Worm (Caenorhabditis elegans) whole organism, young adult: ENCODE results near the gene C50H2.13.

Experiments used
- F33H1.4 ChIP-seq: fragments of 200-800 bp; sonication (Bioruptor generic); IDR thresholded peaks from 2 replicates; pipeline ENCODE4 v1.3.6; 2022; ENCODE audit warnings: missing genetic modification reagents, missing genetic modification characterization, missing compliant biosample characterization
- K12H6.12 ChIP-seq: fragments of 200-800 bp; sonication (Bioruptor generic); optimal IDR thresholded peaks from 2 replicates; lab custom pipeline; 2018; ENCODE audit warnings: mild to moderate bottlenecking, missing genetic modification characterization, missing compliant biosample characterization
- efl-1 ChIP-seq: fragments of 150-350 bp; optimal IDR thresholded peaks from 2 replicates; lab custom pipeline; 2014; ENCODE audit warnings: missing biosample characterization, missing genetic modification reagents, missing genetic modification characterization
- egl-44 ChIP-seq: fragments of 200-800 bp; sonication (Bioruptor generic); IDR thresholded peaks from 2 replicates; pipeline ENCODE4 v1.3.6; 2022; ENCODE audit warnings: missing genetic modification reagents, missing genetic modification characterization, missing compliant biosample characterization
- let-526 ChIP-seq: fragments of 200-800 bp; sonication (Bioruptor generic); IDR thresholded peaks from 2 replicates; pipeline ENCODE4 v1.3.6; 2022; ENCODE audit warnings: missing genetic modification reagents, missing genetic modification characterization, missing compliant biosample characterization
- pha-4 ChIP-seq: fragments of 150-350 bp; sonication (generic microtip); optimal IDR thresholded peaks from 2 replicates; lab custom pipeline; 2014; ENCODE audit warnings: missing biosample characterization, missing genetic modification reagents, missing genetic modification characterization
- sptf-2 ChIP-seq: fragments of 200-800 bp; sonication (Bioruptor generic); optimal IDR thresholded peaks from 2 replicates; lab custom pipeline; 2018; ENCODE audit warnings: mild to moderate bottlenecking, missing genetic modification characterization, missing compliant biosample characterization

- TF ChIP-seq pha-4 (tag; lab: Kevin White, UChicago) = no peak
- no peak for TF ChIP-seq efl-1 (GFP tag; lab: Kevin White, UChicago)
- TF ChIP-seq K12H6.12 (tag; lab: Kevin White, UChicago) = no peak
- no peak for TF ChIP-seq egl-44 (GFP tag; lab: Robert Waterston, UW)
- TF ChIP-seq sptf-2 (GFP tag; lab: Kevin White, UChicago) = no peak
- TF ChIP-seq let-526 (GFP tag; lab: Robert Waterston, UW) = no peak
- TF ChIP-seq F33H1.4 (GFP tag; lab: Robert Waterston, UW) = no peak
These were observed 693 bp upstream of the C50H2.13 start for ce11 chrV:9925647-9926046.
